Worm (Caenorhabditis elegans) whole organism, early embryonic: ENCODE measurements around the gene F10A3.17.

Experiments used
- B0310.2 ChIP-seq: sonication (generic microtip); optimal IDR thresholded peaks from 2 replicates; lab custom pipeline; 2016; ENCODE audit warnings: mild to moderate bottlenecking, missing genetic modification characterization, missing compliant biosample characterization
- F13C5.2 ChIP-seq: sonication (generic microtip); optimal IDR thresholded peaks from 2 replicates; lab custom pipeline; 2017; ENCODE audit warnings: mild to moderate bottlenecking, missing genetic modification characterization, inconsistent platforms, missing compliant biosample characterization
- aly-1 ChIP-seq: sonication (generic microtip); optimal IDR thresholded peaks from 2 replicates; lab custom pipeline; 2016; ENCODE audit warnings: missing genetic modification characterization, missing compliant biosample characterization
- ama-1 ChIP-seq: fragments of 150-350 bp; optimal IDR thresholded peaks from 2 replicates; lab custom pipeline; 2014
- ceh-13 ChIP-seq: fragments of 200-800 bp; sonication (Bioruptor generic); optimal IDR thresholded peaks from 2 replicates; lab custom pipeline; 2018; ENCODE audit warnings: mild to moderate bottlenecking, missing genetic modification characterization, missing compliant biosample characterization
- ceh-36 ChIP-seq: sonication (generic microtip); optimal IDR thresholded peaks from 2 replicates; lab custom pipeline; 2016; ENCODE audit warnings: missing genetic modification characterization, inconsistent platforms, missing compliant biosample characterization
- ets-7 ChIP-seq: sonication (generic microtip); optimal IDR thresholded peaks from 2 replicates; lab custom pipeline; 2016; ENCODE audit warnings: missing genotype, missing genetic modification characterization, missing compliant biosample characterization
- flt-1 ChIP-seq: fragments of 200-800 bp; sonication (Bioruptor generic); IDR thresholded peaks from 2 replicates; pipeline ENCODE4 v1.3.6; 2022; ENCODE audit warnings: missing genetic modification characterization, missing compliant biosample characterization
- hmbx-1 ChIP-seq: sonication (generic microtip); optimal IDR thresholded peaks from 2 replicates; lab custom pipeline; 2016; ENCODE audit warnings: mild to moderate bottlenecking, missing genetic modification characterization, missing compliant biosample characterization
- hmg-4 ChIP-seq: fragments of 200-800 bp; sonication (Bioruptor generic); optimal IDR thresholded peaks from 2 replicates; lab custom pipeline; 2018; ENCODE audit warnings: mild to moderate bottlenecking, missing genetic modification characterization, missing compliant biosample characterization
- hnd-1 ChIP-seq: sonication (generic microtip); optimal IDR thresholded peaks from 2 replicates; lab custom pipeline; 2016; ENCODE audit warnings: missing genetic modification characterization, missing compliant biosample characterization
- pes-1 ChIP-seq: fragments of 200-800 bp; sonication (Bioruptor generic); IDR thresholded peaks from 2 replicates; pipeline ENCODE4 v1.3.6; 2022; ENCODE audit warnings: missing genetic modification reagents, missing genetic modification characterization, missing compliant biosample characterization
- scrt-1 ChIP-seq: fragments of 200-800 bp; sonication (Bioruptor generic); IDR thresholded peaks from 2 replicates; pipeline ENCODE4 v1.3.6; 2022; ENCODE audit warnings: missing genetic modification characterization, missing compliant biosample characterization
- sea-1 ChIP-seq: fragments of 200-800 bp; sonication (Bioruptor generic); conservative IDR thresholded peaks from 2 replicates; pipeline ENCODE4 v1.3.6; 2022; ENCODE audit warnings: missing genetic modification characterization, missing compliant biosample characterization
- tbx-11 ChIP-seq: fragments of 200-800 bp; sonication (Bioruptor generic); IDR thresholded peaks from 2 replicates; pipeline ENCODE4 v1.3.6; 2022; ENCODE audit warnings: missing genetic modification characterization, missing compliant biosample characterization
- tbx-37 ChIP-seq: fragments of 200-800 bp; sonication (Bioruptor generic); conservative IDR thresholded peaks from 2 replicates; pipeline ENCODE4 v1.3.6; 2022; ENCODE audit warnings: missing genetic modification reagents, missing genetic modification characterization, missing compliant biosample characterization
- tra-4 ChIP-seq: sonication (generic microtip); optimal IDR thresholded peaks from 2 replicates; lab custom pipeline; 2017; ENCODE audit warnings: missing genetic modification characterization, missing compliant biosample characterization

F10A3.17 gene

ce11 chrV:16145009-16145408, 14.5 kb downstream of the F10A3.17 start:
- TF ChIP-seq aly-1 (tag; lab: Kevin White, UChicago) (no peak), flt-1 (GFP tag; lab: Robert Waterston, UW) (no peak), tbx-11 (GFP tag; lab: Robert Waterston, UW) (no peak), hnd-1 (tag; lab: Kevin White, UChicago) (no peak), F13C5.2 (no peak), scrt-1 (GFP tag; lab: Robert Waterston, UW) (no peak), ama-1 (lab: Kevin White, UChicago) (no peak), tra-4 (tag; lab: Kevin White, UChicago) (no peak), hmg-4 (no peak), ceh-13 (GFP tag; lab: Kevin White, UChicago) (no peak), ceh-36 (tag; lab: Kevin White, UChicago) (no peak), pes-1 (GFP tag; lab: Robert Waterston, UW) (no peak), ets-7 (tag; lab: Kevin White, UChicago) (no peak), B0310.2 (tag; lab: Kevin White, UChicago) (no peak), hmbx-1 (tag; lab: Kevin White, UChicago) (no peak)

ce11 chrV:16143066-16143581, 16.4 kb downstream of the F10A3.17 start, which contains the start of gene fbxa-88:
fbxa-88 (minus strand) TSS chrV:16143116.
- TF ChIP-seq ceh-36 (tag; lab: Kevin White, UChicago) (no peak), ets-7 (tag; lab: Kevin White, UChicago) (no peak), ceh-13 (GFP tag; lab: Kevin White, UChicago) (no peak), flt-1 (GFP tag; lab: Robert Waterston, UW) (no peak), aly-1 (tag; lab: Kevin White, UChicago) (no peak), B0310.2 (tag; lab: Kevin White, UChicago) (no peak), hmg-4 (no peak), tbx-37 (GFP tag; lab: Robert Waterston, UW) (no peak), hmbx-1 (tag; lab: Kevin White, UChicago) (no peak), tbx-11 (GFP tag; lab: Robert Waterston, UW) (no peak), sea-1 (GFP tag; lab: Robert Waterston, UW) (no peak), ama-1 (lab: Kevin White, UChicago) (no peak), F13C5.2 (no peak), hnd-1 (tag; lab: Kevin White, UChicago) (no peak), tra-4 (tag; lab: Kevin White, UChicago) (no peak), scrt-1 (GFP tag; lab: Robert Waterston, UW) (no peak), pes-1 (GFP tag; lab: Robert Waterston, UW) (no peak)

ce11 chrV:16142371-16142770, 17.1 kb downstream of the F10A3.17 start, which contains the start of gene fbxa-18:
fbxa-18 (plus strand) TSS chrV:16142671.
- TF ChIP-seq sea-1 (GFP tag; lab: Robert Waterston, UW) = no peak
- no peak for TF ChIP-seq tra-4 (tag; lab: Kevin White, UChicago)
- no peak for TF ChIP-seq ama-1 (lab: Kevin White, UChicago)
- TF ChIP-seq B0310.2 (tag; lab: Kevin White, UChicago) = no peak
- TF ChIP-seq hmg-4 = no peak
- no peak for TF ChIP-seq aly-1 (tag; lab: Kevin White, UChicago)
- TF ChIP-seq hmbx-1 (tag; lab: Kevin White, UChicago) = no peak
- no peak for TF ChIP-seq flt-1 (GFP tag; lab: Robert Waterston, UW)
- TF ChIP-seq hnd-1 (tag; lab: Kevin White, UChicago) = no peak
- no peak for TF ChIP-seq tbx-37 (GFP tag; lab: Robert Waterston, UW)
- TF ChIP-seq F13C5.2 = no peak
- TF ChIP-seq tbx-11 (GFP tag; lab: Robert Waterston, UW) = no peak
- TF ChIP-seq scrt-1 (GFP tag; lab: Robert Waterston, UW) = no peak

ce11 chrV:16141071-16141470, 18.4 kb downstream of the F10A3.17 start, which contains the start of gene clc-32:
clc-32 (minus strand) TSS chrV:16141171.
- TF ChIP-seq hmbx-1 (tag; lab: Kevin White, UChicago) (no peak), ceh-13 (GFP tag; lab: Kevin White, UChicago) (no peak), aly-1 (tag; lab: Kevin White, UChicago) (no peak), B0310.2 (tag; lab: Kevin White, UChicago) (no peak), ama-1 (lab: Kevin White, UChicago) (no peak), tbx-11 (GFP tag; lab: Robert Waterston, UW) (no peak), tra-4 (tag; lab: Kevin White, UChicago) (no peak), sea-1 (GFP tag; lab: Robert Waterston, UW) (no peak), hnd-1 (tag; lab: Kevin White, UChicago) (no peak), hmg-4 (no peak)

DNA sequence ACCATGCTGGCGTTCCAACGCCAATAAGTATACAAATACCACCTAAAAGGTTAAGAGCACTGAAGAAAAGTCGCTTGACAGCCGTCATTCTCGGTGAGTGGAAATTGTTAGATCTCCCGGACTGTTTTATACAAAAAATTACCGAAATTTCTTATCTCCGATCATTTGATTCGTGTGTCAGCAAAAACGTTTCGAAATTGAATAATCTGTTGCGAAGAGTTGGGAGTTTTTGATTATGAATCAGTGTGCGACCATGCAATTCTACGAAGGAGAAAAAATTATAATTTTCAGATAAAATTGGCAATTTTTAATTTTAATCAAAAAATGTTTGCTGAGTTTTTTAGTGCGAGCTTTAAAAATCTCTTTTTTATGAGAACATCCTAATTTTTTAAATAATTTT, 20.0 kb downstream of the F10A3.17 start, which contains the start of gene clc-11:
TSS of gene clc-11 (minus strand) at position 101 of the 400 bp plus-strand sequence.
- no peak for TF ChIP-seq tra-4 (tag; lab: Kevin White, UChicago)
- no peak for TF ChIP-seq sea-1 (GFP tag; lab: Robert Waterston, UW)
- TF ChIP-seq hmbx-1 (tag; lab: Kevin White, UChicago) = no peak
- TF ChIP-seq ets-7 (tag; lab: Kevin White, UChicago) = no peak
- no peak for TF ChIP-seq flt-1 (GFP tag; lab: Robert Waterston, UW)
- no peak for TF ChIP-seq ceh-36 (tag; lab: Kevin White, UChicago)
- no peak for TF ChIP-seq hmg-4
- no peak for TF ChIP-seq scrt-1 (GFP tag; lab: Robert Waterston, UW)
- TF ChIP-seq ceh-13 (GFP tag; lab: Kevin White, UChicago) = no peak
- no peak for TF ChIP-seq F13C5.2
- TF ChIP-seq aly-1 (tag; lab: Kevin White, UChicago) = no peak
- no peak for TF ChIP-seq tbx-11 (GFP tag; lab: Robert Waterston, UW)
- no peak for TF ChIP-seq ama-1 (lab: Kevin White, UChicago)

ce11 chrV:16137043-16137442, 22.5 kb downstream of the F10A3.17 start, which contains the start of gene F44G3.7:
F44G3.7 (minus strand) TSS chrV:16137143.
- TF ChIP-seq tbx-37 (GFP tag; lab: Robert Waterston, UW) = no peak
- TF ChIP-seq tbx-11 (GFP tag; lab: Robert Waterston, UW) = no peak
- no peak for TF ChIP-seq tra-4 (tag; lab: Kevin White, UChicago)
- TF ChIP-seq ceh-13 (GFP tag; lab: Kevin White, UChicago) = no peak
- no peak for TF ChIP-seq aly-1 (tag; lab: Kevin White, UChicago)
- no peak for TF ChIP-seq ceh-36 (tag; lab: Kevin White, UChicago)
- no peak for TF ChIP-seq flt-1 (GFP tag; lab: Robert Waterston, UW)
- TF ChIP-seq ama-1 (lab: Kevin White, UChicago) = no peak
- no peak for TF ChIP-seq F13C5.2
- no peak for TF ChIP-seq hmbx-1 (tag; lab: Kevin White, UChicago)
- TF ChIP-seq pes-1 (GFP tag; lab: Robert Waterston, UW) = no peak
- no peak for TF ChIP-seq ets-7 (tag; lab: Kevin White, UChicago)
- no peak for TF ChIP-seq scrt-1 (GFP tag; lab: Robert Waterston, UW)
- no peak for TF ChIP-seq B0310.2 (tag; lab: Kevin White, UChicago)
